Worm (Caenorhabditis elegans): ENCODE data around the gene txt-13.

The txt-13 gene

ce11 chrII:10584036-10584435, 13.6 kb downstream of the txt-13 start, which contains the start of gene algn-9:
TSS of gene algn-9 (plus strand) at chrII:10584336.
- TF ChIP-seq mdl-1 (tag; optimal IDR thresholded peaks at IDR 0.05), result no peak
- no peak for TF ChIP-seq nhr-25 (tag; optimal IDR thresholded peaks at IDR 0.05)
- TF ChIP-seq nhr-237 (tag; optimal IDR thresholded peaks at IDR 0.05), result no peak
- no peak for TF ChIP-seq blmp-1 (tag; optimal IDR thresholded peaks at IDR 0.05; ENCODE audit: insufficient read depth)
- TF ChIP-seq sem-4 (tag; optimal IDR thresholded peaks at IDR 0.05), result no peak
- no peak for TF ChIP-seq nhr-12 (tag; optimal IDR thresholded peaks at IDR 0.05)
- TF ChIP-seq Y55F3AM.14 (GFP tag; optimal IDR thresholded peaks at IDR 0.05), result no peak
- TF ChIP-seq nhr-77 (tag; optimal IDR thresholded peaks at IDR 0.05), result no peak
- no peak for TF ChIP-seq sma-9 (GFP tag; optimal IDR thresholded peaks at IDR 0.05)
- TF ChIP-seq sma-9 (tag; optimal IDR thresholded peaks at IDR 0.05), result no peak
- no peak for TF ChIP-seq unc-62 (GFP tag; optimal IDR thresholded peaks at IDR 0.05)
- TF ChIP-seq lin-39 (tag; optimal IDR thresholded peaks at IDR 0.05), result no peak
- no peak for TF ChIP-seq nhr-11 (tag; optimal IDR thresholded peaks at IDR 0.05)
- TF ChIP-seq ztf-1 (GFP tag; conservative IDR thresholded peaks at IDR 0.05), result no peak
- no peak for TF ChIP-seq mab-5 (tag; optimal IDR thresholded peaks at IDR 0.05)
- TF ChIP-seq lin-13 (GFP tag; optimal IDR thresholded peaks at IDR 0.05), result no peak
- no peak for TF ChIP-seq nhr-23 (tag; optimal IDR thresholded peaks at IDR 0.05)
- no peak for TF ChIP-seq lin-11 (tag; optimal IDR thresholded peaks at IDR 0.05)
- no peak for TF ChIP-seq unc-55 (GFP tag; optimal IDR thresholded peaks at IDR 0.05)
- TF ChIP-seq elt-1 (tag; optimal IDR thresholded peaks at IDR 0.05), result no peak

DNA sequence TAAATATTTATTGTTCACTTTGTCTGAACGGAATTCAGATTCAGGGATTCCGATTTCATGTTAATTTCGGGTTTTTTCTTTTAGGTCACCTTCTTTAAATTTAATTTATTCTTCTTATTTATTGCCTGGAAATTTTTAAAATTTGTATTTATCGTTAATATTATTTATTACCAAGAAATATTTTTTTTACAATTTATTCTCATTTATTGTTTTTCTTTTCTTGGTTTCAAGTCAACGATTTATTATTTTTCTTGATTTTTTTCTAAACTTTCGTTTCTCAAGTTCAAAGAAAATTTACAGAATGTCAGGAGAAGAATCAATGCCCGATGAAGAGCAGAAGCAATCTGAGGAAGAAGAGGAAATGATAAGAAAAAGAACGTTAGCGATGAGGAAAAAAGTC, 17.3 kb downstream of the txt-13 start, which contains the start of gene crn-3:
TSS of gene crn-3 (plus strand) at position 301 of the 400 bp plus-strand sequence.
- no peak for TF ChIP-seq egl-27 (tag; optimal IDR thresholded peaks at IDR 0.05)
- no peak for TF ChIP-seq blmp-1 (tag; optimal IDR thresholded peaks at IDR 0.05; ENCODE audit: insufficient read depth)
- TF ChIP-seq nhr-10 (tag; optimal IDR thresholded peaks at IDR 0.05), result no peak
- TF ChIP-seq ztf-4 (tag; optimal IDR thresholded peaks at IDR 0.05), result no peak
- TF ChIP-seq alr-1 (tag; optimal IDR thresholded peaks at IDR 0.05), result no peak
- no peak for TF ChIP-seq mbf-1 (tag; optimal IDR thresholded peaks at IDR 0.05)
- no peak for TF ChIP-seq aly-2 (tag; optimal IDR thresholded peaks at IDR 0.05)
- no peak for TF ChIP-seq sma-3 (GFP tag; optimal IDR thresholded peaks at IDR 0.05)
- no peak for TF ChIP-seq lin-39 (tag; optimal IDR thresholded peaks at IDR 0.05)
- TF ChIP-seq lin-11 (tag; optimal IDR thresholded peaks at IDR 0.05), result no peak
- no peak for TF ChIP-seq ama-1 (optimal IDR thresholded peaks at IDR 0.05)
- no peak for TF ChIP-seq ceh-16 (tag; optimal IDR thresholded peaks at IDR 0.05)
- no peak for TF ChIP-seq nhr-25 (tag; optimal IDR thresholded peaks at IDR 0.05)
- TF ChIP-seq peb-1 (tag; optimal IDR thresholded peaks at IDR 0.05), result no peak
- no peak for TF ChIP-seq ztf-1 (GFP tag; conservative IDR thresholded peaks at IDR 0.05)
- TF ChIP-seq zag-1 (tag; optimal IDR thresholded peaks at IDR 0.05), result no peak
- no peak for TF ChIP-seq unc-39 (tag; optimal IDR thresholded peaks at IDR 0.05)
- TF ChIP-seq mdl-1 (tag; optimal IDR thresholded peaks at IDR 0.05), result no peak
- TF ChIP-seq R02D3.7 (tag; optimal IDR thresholded peaks at IDR 0.05), result no peak

ce11 chrII:10592452-10592851, 22.1 kb downstream of the txt-13 start, which contains the start of gene crn-5:
TSS of gene crn-5 (plus strand) at chrII:10592752.
- TF ChIP-seq lin-39 (tag; optimal IDR thresholded peaks at IDR 0.05), result no peak
- TF ChIP-seq peb-1 (tag; optimal IDR thresholded peaks at IDR 0.05), result no peak
- no peak for TF ChIP-seq lin-11 (tag; optimal IDR thresholded peaks at IDR 0.05)
- no peak for TF ChIP-seq lin-13 (GFP tag; optimal IDR thresholded peaks at IDR 0.05)
- TF ChIP-seq elt-1 (tag; optimal IDR thresholded peaks at IDR 0.05), result no peak
- no peak for TF ChIP-seq sma-9 (GFP tag; optimal IDR thresholded peaks at IDR 0.05)
- TF ChIP-seq sma-9 (tag; optimal IDR thresholded peaks at IDR 0.05), result no peak
- TF ChIP-seq nhr-12 (tag; optimal IDR thresholded peaks at IDR 0.05), result no peak
- TF ChIP-seq unc-55 (GFP tag; optimal IDR thresholded peaks at IDR 0.05), result no peak
- TF ChIP-seq nhr-21 (tag; optimal IDR thresholded peaks at IDR 0.05), result no peak
- no peak for TF ChIP-seq C34F6.9 (tag; optimal IDR thresholded peaks at IDR 0.05)
- no peak for TF ChIP-seq aly-2 (tag; optimal IDR thresholded peaks at IDR 0.05)
- TF ChIP-seq mab-5 (tag; optimal IDR thresholded peaks at IDR 0.05), result no peak
- TF ChIP-seq ztf-1 (GFP tag; conservative IDR thresholded peaks at IDR 0.05), result no peak
- TF ChIP-seq sma-3 (GFP tag; optimal IDR thresholded peaks at IDR 0.05), result no peak
- TF ChIP-seq ama-1 (optimal IDR thresholded peaks at IDR 0.05), result no peak
- TF ChIP-seq ZK546.5 (tag; optimal IDR thresholded peaks at IDR 0.05), result no peak
- no peak for TF ChIP-seq egl-27 (tag; optimal IDR thresholded peaks at IDR 0.05)
- TF ChIP-seq snpc-4 (tag; optimal IDR thresholded peaks at IDR 0.05), result no peak
- no peak for TF ChIP-seq ztf-4 (tag; optimal IDR thresholded peaks at IDR 0.05)
- no peak for TF ChIP-seq lsy-2 (tag; optimal IDR thresholded peaks at IDR 0.05)

Measured in whole organism, L2 larva.